Fruit fly (Drosophila melanogaster): ENCODE measurements around the gene slou.

The slou gene

DNA sequence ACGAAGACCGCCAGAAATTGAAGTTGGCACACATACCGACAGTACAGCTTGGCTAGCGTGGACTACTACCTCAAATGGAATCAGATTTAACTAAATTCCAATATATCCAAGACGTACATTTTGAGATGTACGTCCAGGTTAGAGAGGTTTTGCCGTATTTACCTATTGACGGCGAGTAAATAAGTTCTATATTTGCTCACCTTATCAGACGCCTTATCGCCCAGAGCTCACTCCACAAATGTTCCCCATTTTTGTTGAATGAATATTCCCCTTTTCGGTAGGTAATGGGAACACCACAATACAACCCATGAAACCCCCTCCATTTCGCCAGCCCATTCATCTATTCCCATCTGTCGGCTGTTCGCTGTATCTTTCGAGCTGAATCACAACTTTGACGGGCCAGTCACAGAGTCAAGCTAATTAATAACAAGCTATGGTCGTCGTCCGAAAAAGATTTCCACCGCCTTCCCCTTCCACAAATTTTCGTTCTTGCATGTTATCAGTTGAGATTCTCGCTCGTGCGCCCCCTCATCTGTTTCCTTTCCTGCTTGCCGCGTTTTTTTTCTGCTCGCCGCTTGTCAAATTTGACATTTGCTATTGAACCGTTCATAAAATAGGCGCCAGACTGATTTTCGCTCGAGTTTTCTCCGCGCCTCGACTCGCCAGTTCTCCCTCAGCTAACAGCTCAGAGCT, 33.8 kb upstream of the slou start (continued):
- TF ChIP-seq CG16813 (GFP tag; IDR thresholded peaks at IDR 0.05; ENCODE audit: partially characterized antibody) (no peak), tin (GFP tag; optimal IDR thresholded peaks at IDR 0.05) (peak; percentile 88), CG30431 (GFP tag; optimal IDR thresholded peaks at IDR 0.05) (peak; percentile 93), Oaz (GFP tag; IDR thresholded peaks at IDR 0.05) (peak; percentile 75), hth (optimal IDR thresholded peaks at IDR 0.05) (no peak), CG1529 (GFP tag; optimal IDR thresholded peaks at IDR 0.05) (peak; percentile 96), CG10209 (GFP tag; optimal IDR thresholded peaks at IDR 0.05) (peak; percentile 98), CG11093 (GFP tag; IDR thresholded peaks at IDR 0.05) (peak; percentile 94), mam (GFP tag; optimal IDR thresholded peaks at IDR 0.05) (peak; percentile 88), MESR4 (GFP tag; optimal IDR thresholded peaks at IDR 0.05) (peak; percentile 38), Taf1 (GFP tag; IDR thresholded peaks at IDR 0.05) (peak; percentile 81), Dref (GFP tag; IDR thresholded peaks at IDR 0.05) (no peak), Bgb (GFP tag; IDR thresholded peaks at IDR 0.05; ENCODE audit: partially characterized antibody) (no peak), CG31441 (GFP tag; IDR thresholded peaks at IDR 0.05) (peak; percentile 96), Optix (GFP tag; IDR thresholded peaks at IDR 0.05) (peak; percentile 92), ap (GFP tag; IDR thresholded peaks at IDR 0.05) (peak; percentile 89), sr (GFP tag; IDR thresholded peaks at IDR 0.05) (peak; percentile 93), CG3065 (GFP tag; optimal IDR thresholded peaks at IDR 0.05) (peak; percentile 94), Ets65A (GFP tag) (peak; percentile 96), CG13894 (tag; optimal IDR thresholded peaks at IDR 0.05) (peak; percentile 86), Drgx (GFP tag; IDR thresholded peaks at IDR 0.05) (peak; percentile 70; the same call in 1 of the 2 replicates), shn (GFP tag; optimal IDR thresholded peaks at IDR 0.05) (peak; percentile 95), CG3281 (GFP tag; optimal IDR thresholded peaks at IDR 0.05) (peak; percentile 93), CG5180 (GFP tag; optimal IDR thresholded peaks at IDR 0.05) (peak; percentile 90), dmrt99B (tag; optimal IDR thresholded peaks at IDR 0.05) (peak; percentile 88), CG13624 (GFP tag; optimal IDR thresholded peaks at IDR 0.05) (peak; percentile 89), C15 (GFP tag; IDR thresholded peaks at IDR 0.05) (peak; percentile 81), CG2889 (GFP tag; IDR thresholded peaks at IDR 0.05) (peak; percentile 65; the same call in 2 of the 3 replicates), CG14860 (GFP tag; IDR thresholded peaks at IDR 0.05; ENCODE audit: partially characterized antibody) (no peak), Jarid2 (GFP tag; optimal IDR thresholded peaks at IDR 0.05) (peak; percentile 85), B-H2 (GFP tag; optimal IDR thresholded peaks at IDR 0.05) (peak; percentile 85), H15 (GFP tag; IDR thresholded peaks at IDR 0.05) (peak; percentile 92), crp (GFP tag; optimal IDR thresholded peaks at IDR 0.05) (peak in 1 of 2 experiments; percentile 64), CG1603 (tag; optimal IDR thresholded peaks at IDR 0.05) (peak; percentile 96), Chrac-16 (GFP tag; optimal IDR thresholded peaks at IDR 0.05) (peak; percentile 75), Dfd (GFP tag; optimal IDR thresholded peaks at IDR 0.05) (no peak), CG8944 (GFP tag; optimal IDR thresholded peaks at IDR 0.05) (peak; percentile 97), NC2α (GFP tag; optimal IDR thresholded peaks at IDR 0.05) (peak; percentile 97), lab (GFP tag; optimal IDR thresholded peaks at IDR 0.05) (peak; percentile 98), CG3995 (GFP tag; optimal IDR thresholded peaks at IDR 0.05) (peak; percentile 68), CG13775 (GFP tag; optimal IDR thresholded peaks at IDR 0.05) (peak; percentile 85), crc (GFP tag; optimal IDR thresholded peaks at IDR 0.05) (peak; percentile 92), cad (GFP tag; optimal IDR thresholded peaks at IDR 0.05) (no peak), amos (GFP tag; IDR thresholded peaks at IDR 0.05; ENCODE audit: partially characterized antibody) (no peak), lbe (GFP tag; optimal IDR thresholded peaks at IDR 0.05) (peak; percentile 43), CHES-1-like (GFP tag; optimal IDR thresholded peaks at IDR 0.05) (peak; percentile 96), wdn (GFP tag; IDR thresholded peaks at IDR 0.05) (peak; percentile 85), CG8765 (GFP tag; IDR thresholded peaks at IDR 0.05) (peak; percentile 86), kay (GFP tag; optimal IDR thresholded peaks at IDR 0.05) (peak; percentile 94), lola (GFP tag; optimal IDR thresholded peaks at IDR 0.05) (peak in 1 of 3 experiments; percentile 90)

Measured in whole organism, embryonic.